Worm (Caenorhabditis elegans): ENCODE data around the gene F52D10.4.

- TF ChIP-seq unc-62 (GFP tag; optimal IDR thresholded peaks at IDR 0.05), result no peak
- no peak for TF ChIP-seq sem-2 (GFP tag; optimal IDR thresholded peaks at IDR 0.05)
- TF ChIP-seq ztf-11 (tag; optimal IDR thresholded peaks at IDR 0.05), result no peak
Measured at ce11 chrX:11627013-11627412, 9.7 kb downstream of the F52D10.4 start, which contains the start of gene twk-44.
